Fruit fly (Drosophila melanogaster): Measurements from ENCODE around the gene nrv2.
A peak's percentile ranks its signal among the peaks of the same experiment; 100 is the strongest.

nrv2 gene

dm6 chr2L:6841349-6841748 lies 42.7 kb upstream of the nrv2 start (continued):
- peak; percentile 81 for TF ChIP-seq croc (GFP tag; conservative IDR thresholded peaks at IDR 0.05)
- TF ChIP-seq Atf-2 (GFP tag; optimal IDR thresholded peaks at IDR 0.05), result peak; percentile 45
- no peak for TF ChIP-seq B-H2 (GFP tag; optimal IDR thresholded peaks at IDR 0.05)
- TF ChIP-seq CG11456 (GFP tag; IDR thresholded peaks at IDR 0.05), result peak; percentile 62; the same call in 1 of the 3 replicates
- peak; percentile 70 for TF ChIP-seq CG30431 (GFP tag; optimal IDR thresholded peaks at IDR 0.05)
- peak; percentile 37; the same call in 1 of the 3 replicates for TF ChIP-seq C15 (GFP tag; IDR thresholded peaks at IDR 0.05)
- peak; percentile 49; the same call in 1 of the 2 replicates for TF ChIP-seq gt (GFP tag; IDR thresholded peaks at IDR 0.05)
- TF ChIP-seq seq (GFP tag; IDR thresholded peaks at IDR 0.05), result peak; percentile 48; the same call in 1 of the 2 replicates
- TF ChIP-seq CG2202 (tag; optimal IDR thresholded peaks at IDR 0.05), result peak; percentile 79
- TF ChIP-seq TFAM (GFP tag; optimal IDR thresholded peaks at IDR 0.05), result no peak
- no peak for TF ChIP-seq CG16779 (GFP tag; IDR thresholded peaks at IDR 0.05)
- TF ChIP-seq sim (GFP tag; IDR thresholded peaks at IDR 0.05), result peak; percentile 74
- peak; percentile 91 for TF ChIP-seq ara (GFP tag; IDR thresholded peaks at IDR 0.05)
- TF ChIP-seq dmrt11E (tag; optimal IDR thresholded peaks at IDR 0.05), result peak; percentile 93
- TF ChIP-seq CG1603 (tag; optimal IDR thresholded peaks at IDR 0.05), result peak; percentile 92
- peak; percentile 55 for TF ChIP-seq CG5180 (GFP tag; optimal IDR thresholded peaks at IDR 0.05)
- peak; percentile 8 for TF ChIP-seq CG2116 (GFP tag; optimal IDR thresholded peaks at IDR 0.05)
- TF ChIP-seq Awh (GFP tag; IDR thresholded peaks at IDR 0.05), result peak; percentile 83
- no peak for TF ChIP-seq CG2120 (GFP tag; optimal IDR thresholded peaks at IDR 0.05)
- peak; percentile 82 for TF ChIP-seq chm (GFP tag; IDR thresholded peaks at IDR 0.05)
- peak; percentile 16 for TF ChIP-seq CG12744 (GFP tag; optimal IDR thresholded peaks at IDR 0.05)
- peak; percentile 65; the same call in 2 of the 3 replicates for TF ChIP-seq CG7357 (GFP tag; IDR thresholded peaks at IDR 0.05)
- peak; percentile 38 for TF ChIP-seq odd (GFP tag; optimal IDR thresholded peaks at IDR 0.05)
- peak; percentile 70 for TF ChIP-seq CG7372 (GFP tag; IDR thresholded peaks at IDR 0.05)
- TF ChIP-seq al (GFP tag; IDR thresholded peaks at IDR 0.05), result no peak
- peak; percentile 71 for TF ChIP-seq sisA (GFP tag; IDR thresholded peaks at IDR 0.05)
- TF ChIP-seq CG31441 (GFP tag; IDR thresholded peaks at IDR 0.05), result peak; percentile 76
- peak; percentile 27 for TF ChIP-seq repo (GFP tag; optimal IDR thresholded peaks at IDR 0.05)
- TF ChIP-seq Mrtf (GFP tag; IDR thresholded peaks at IDR 0.05), result peak; percentile 47; the same call in 1 of the 3 replicates
- peak; percentile 75 for TF ChIP-seq ttk (GFP tag; IDR thresholded peaks at IDR 0.05)
- peak; percentile 96 for TF ChIP-seq Ets65A (GFP tag)
- peak; percentile 39; the same call in 1 of the 2 replicates for TF ChIP-seq CG31224 (GFP tag; IDR thresholded peaks at IDR 0.05)
- peak; percentile 71; the same call in 2 of the 3 replicates for TF ChIP-seq CG34422 (GFP tag; IDR thresholded peaks at IDR 0.05)
- peak; percentile 75 for TF ChIP-seq CG10267 (tag; optimal IDR thresholded peaks at IDR 0.05)
- TF ChIP-seq tup (GFP tag; optimal IDR thresholded peaks at IDR 0.05), result peak; percentile 21
- peak; percentile 55 for TF ChIP-seq CG33213 (GFP tag; optimal IDR thresholded peaks at IDR 0.05)
- TF ChIP-seq Usf (GFP tag; optimal IDR thresholded peaks at IDR 0.05), result peak; percentile 61
- TF ChIP-seq Trl (optimal IDR thresholded peaks at IDR 0.05), result no peak
- TF ChIP-seq Trl (GFP tag; optimal IDR thresholded peaks at IDR 0.05), result peak; percentile 73
- no peak for TF ChIP-seq CG15514 (GFP tag; optimal IDR thresholded peaks at IDR 0.05)
- TF ChIP-seq D (optimal IDR thresholded peaks at IDR 0.05), result no peak
- TF ChIP-seq D (GFP tag; optimal IDR thresholded peaks at IDR 0.05), result peak; percentile 93
- TF ChIP-seq CG16815 (GFP tag; optimal IDR thresholded peaks at IDR 0.05), result peak; percentile 80
- peak; percentile 15 for TF ChIP-seq CG17568 (GFP tag; optimal IDR thresholded peaks at IDR 0.05)
- peak; percentile 24 for TF ChIP-seq maf-S (GFP tag; optimal IDR thresholded peaks at IDR 0.05)
- peak; percentile 82 for TF ChIP-seq CG8765 (GFP tag; IDR thresholded peaks at IDR 0.05)
- peak; percentile 29 for TF ChIP-seq pb (GFP tag; optimal IDR thresholded peaks at IDR 0.05)
- no peak for TF ChIP-seq vfl (GFP tag; optimal IDR thresholded peaks at IDR 0.05)
- no peak for TF ChIP-seq CG7745 (tag; optimal IDR thresholded peaks at IDR 0.05)
- no peak for TF ChIP-seq inv (GFP tag; IDR thresholded peaks at IDR 0.05; ENCODE audit: partially characterized antibody)
- no peak for TF ChIP-seq Fer2 (tag; optimal IDR thresholded peaks at IDR 0.05)
- peak; percentile 46 for TF ChIP-seq CG4854 (GFP tag; optimal IDR thresholded peaks at IDR 0.05)
